Fruit fly (Drosophila melanogaster): ENCODE measurements around the gene Ada2b.

DNA sequence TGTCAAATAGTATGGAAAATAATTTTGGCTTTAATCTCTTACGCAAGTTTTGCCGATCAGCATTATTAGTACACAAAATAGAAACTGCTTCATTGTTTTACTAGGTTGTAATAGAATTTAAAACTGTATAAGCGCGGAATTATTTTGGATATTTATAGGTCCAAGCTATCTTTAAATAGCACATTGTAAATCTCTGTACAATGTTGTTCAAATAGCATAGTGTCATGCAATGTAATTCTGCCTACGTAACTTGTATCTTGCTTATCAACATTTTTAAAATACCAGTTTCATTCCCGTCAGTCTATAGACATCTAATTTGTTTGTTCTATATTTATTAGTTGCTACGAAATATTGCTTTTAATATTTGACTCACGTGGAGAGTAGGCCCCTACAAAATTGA lies 35.6 kb downstream of the Ada2b start, which contains the start of gene CheA84a:
- TF ChIP-seq Mio (GFP tag; optimal IDR thresholded peaks at IDR 0.05): no peak
- no peak for TF ChIP-seq Sp1 (GFP tag; optimal IDR thresholded peaks at IDR 0.05)
- no peak for TF ChIP-seq Hr78 (GFP tag; optimal IDR thresholded peaks at IDR 0.05)
- no peak for TF ChIP-seq Dfd (GFP tag; optimal IDR thresholded peaks at IDR 0.05)
- TF ChIP-seq rgr (GFP tag; optimal IDR thresholded peaks at IDR 0.05): no peak
- TF ChIP-seq dsf (GFP tag; optimal IDR thresholded peaks at IDR 0.05; ENCODE audit: borderline replicate concordance): no peak
- TF ChIP-seq lola (GFP tag; optimal IDR thresholded peaks at IDR 0.05): no peak
- no peak for TF ChIP-seq Dif (GFP tag; optimal IDR thresholded peaks at IDR 0.05; ENCODE audit: partially characterized antibody)
- TF ChIP-seq CG32264 (GFP tag; optimal IDR thresholded peaks at IDR 0.05): no peak
